Worm (Caenorhabditis elegans) whole organism, L4/young adult: ENCODE data around the gene Y71H2AR.2.

Experiments used
- dao-5 ChIP-seq: sonication (generic microtip); optimal IDR thresholded peaks from 2 replicates; lab custom pipeline; 2016; ENCODE audit warnings: missing genotype, missing genetic modification characterization, moderate library complexity, missing compliant biosample characterization
- him-1 ChIP-seq: sonication (generic microtip); optimal IDR thresholded peaks from 2 replicates; lab custom pipeline; 2016; ENCODE audit warnings: missing genotype, missing genetic modification reagents, missing genetic modification characterization, missing compliant biosample characterization

DNA sequence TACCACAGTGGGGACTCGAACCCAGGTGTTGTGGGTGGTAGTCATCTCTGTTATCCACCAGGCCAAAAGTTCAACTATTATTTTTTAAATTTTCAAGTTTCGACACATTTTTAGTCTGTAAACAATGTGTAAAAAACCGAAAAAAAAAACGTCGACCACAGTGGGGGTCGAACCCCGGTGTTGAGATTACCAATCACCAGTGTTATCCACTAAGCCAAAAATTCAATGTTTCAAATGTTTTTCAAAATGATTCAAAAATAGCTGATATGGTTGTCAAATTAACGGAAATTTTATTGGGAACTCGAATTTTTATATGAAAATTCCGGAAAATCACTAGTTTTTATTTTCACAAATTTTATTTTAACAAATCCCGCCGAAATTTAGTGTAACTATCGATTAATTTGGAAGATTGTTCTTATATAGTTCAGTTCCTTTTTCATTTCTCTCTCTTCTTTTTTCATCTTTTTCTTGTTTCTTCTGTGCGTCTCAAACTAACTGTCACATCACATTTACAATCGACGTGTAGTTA is 32.5 kb upstream of the Y71H2AR.2 start:
- TF ChIP-seq him-1 (no peak), dao-5 (tag; lab: Kevin White, UChicago) (no peak)
